Fruit fly (Drosophila melanogaster) whole organism, embryonic: ENCODE data around the gene fmt.
A peak's percentile ranks its signal among the peaks of the same experiment; 100 is the strongest.

Experiments used
- Aef1 ChIP-seq: fragments of 200-800 bp; sonication (Bioruptor generic); IDR thresholded peaks from 3 replicates; pipeline ENCODE4 v1.3.6; 2022; ENCODE audit warnings: missing biosample characterization, missing genetic modification characterization
- BtbVII ChIP-seq: fragments of 200-800 bp; sonication (Bioruptor generic); optimal IDR thresholded peaks from 3 replicates; lab custom pipeline; 2017; ENCODE audit warnings: missing biosample characterization, mild to moderate bottlenecking, missing genetic modification characterization
- CG10979 ChIP-seq: fragments of 200-800 bp; sonication (Bioruptor generic); optimal IDR thresholded peaks from 2 replicates; lab custom pipeline; 2018; ENCODE audit warnings: missing biosample characterization, mild to moderate bottlenecking, missing genetic modification characterization, moderate library complexity
- CG17328 ChIP-seq: fragments of 200-800 bp; sonication (Bioruptor generic); IDR thresholded peaks from 2 replicates; pipeline ENCODE4 v1.3.6; 2022; ENCODE audit warnings: missing biosample characterization, missing genetic modification characterization
- CG17612 ChIP-seq: fragments of 200-800 bp; sonication (Bioruptor generic); IDR thresholded peaks from 2 replicates; pipeline ENCODE4 v1.3.6; 2022; ENCODE audit warnings: missing biosample characterization, missing genetic modification characterization
- CG18011 ChIP-seq: fragments of 200-800 bp; sonication (Bioruptor generic); optimal IDR thresholded peaks from 2 replicates; lab custom pipeline; 2017; ENCODE audit warnings: missing biosample characterization, missing genetic modification characterization, mild to moderate bottlenecking, moderate library complexity, missing genotype
- CG2116 ChIP-seq: fragments of 200-800 bp; sonication (Bioruptor generic); optimal IDR thresholded peaks from 3 replicates; lab custom pipeline; 2018; ENCODE audit warnings: missing biosample characterization, mild to moderate bottlenecking, missing genetic modification characterization
- CG2202 ChIP-seq: fragments of 200-800 bp; sonication (Bioruptor generic); optimal IDR thresholded peaks from 2 replicates; lab custom pipeline; 2018; ENCODE audit warnings: missing biosample characterization, mild to moderate bottlenecking, missing genetic modification characterization
- CG33213 ChIP-seq: fragments of 200-800 bp; sonication (Bioruptor generic); optimal IDR thresholded peaks from 3 replicates; lab custom pipeline; 2016; ENCODE audit warnings: missing biosample characterization, missing genetic modification characterization
- CG4404 ChIP-seq: fragments of 200-800 bp; sonication (Bioruptor generic); IDR thresholded peaks from 2 replicates; pipeline ENCODE4 v1.3.6; 2022; ENCODE audit warnings: missing biosample characterization, missing genetic modification characterization
- CG5180 ChIP-seq: fragments of 200-800 bp; sonication (Bioruptor generic); optimal IDR thresholded peaks from 3 replicates; lab custom pipeline; 2017; ENCODE audit warnings: missing biosample characterization, missing genetic modification characterization, mild to moderate bottlenecking, moderate library complexity, missing genetic modification reagents
- CG6254 ChIP-seq: fragments of 200-800 bp; sonication (Bioruptor generic); optimal IDR thresholded peaks from 3 replicates; lab custom pipeline; 2017; ENCODE audit warnings: mild to moderate bottlenecking, missing biosample characterization, missing genetic modification reagents, missing genetic modification characterization
- CG6654 ChIP-seq: fragments of 200-800 bp; sonication (Bioruptor generic); optimal IDR thresholded peaks from 2 replicates; lab custom pipeline; 2017; ENCODE audit warnings: missing biosample characterization, mild to moderate bottlenecking, missing genetic modification characterization
- CG7556 ChIP-seq: fragments of 200-800 bp; sonication (Bioruptor generic); optimal IDR thresholded peaks from 2 replicates; lab custom pipeline; 2017; ENCODE audit warnings: missing biosample characterization, mild to moderate bottlenecking, missing genetic modification characterization
- CG8388 ChIP-seq: fragments of 200-800 bp; sonication (Bioruptor generic); optimal IDR thresholded peaks from 2 replicates; lab custom pipeline; 2019; ENCODE audit warnings: missing biosample characterization, mild to moderate bottlenecking, missing genetic modification characterization, moderate library complexity
- CG8478 ChIP-seq: fragments of >200 bp; optimal IDR thresholded peaks from 2 replicates; lab custom pipeline; 2018
- E2f2 ChIP-seq: fragments of 200-800 bp; sonication (Bioruptor generic); IDR thresholded peaks from 2 replicates; pipeline ENCODE4 v1.3.6; 2022; ENCODE audit warnings: missing biosample characterization, missing genetic modification characterization
- Hey ChIP-seq: fragments of 200-800 bp; sonication (Bioruptor generic); optimal IDR thresholded peaks from 3 replicates; lab custom pipeline; 2018; ENCODE audit warnings: missing biosample characterization, mild to moderate bottlenecking, missing genetic modification characterization
- Hmx ChIP-seq: fragments of 200-800 bp; sonication (Bioruptor generic); optimal IDR thresholded peaks from 2 replicates; lab custom pipeline; 2016; ENCODE audit warnings: missing biosample characterization, missing genetic modification characterization
- Hr78 ChIP-seq, 2 experiments: fragments of 200-800 bp in 1 of 2; fragments of >200 bp in 1 of 2; sonication (Bioruptor generic) in 1 of 2; optimal IDR thresholded peaks; 2 replicates each; lab custom pipeline; 2017 to 2019; ENCODE audit warnings: missing biosample characterization in 2 of 2, missing genetic modification characterization in 2 of 2, mild to moderate bottlenecking in 1 of 2, moderate library complexity in 1 of 2
- Jarid2 ChIP-seq: fragments of 200-800 bp; sonication (Bioruptor generic); optimal IDR thresholded peaks from 3 replicates; lab custom pipeline; 2017; ENCODE audit warnings: mild to moderate bottlenecking, missing biosample characterization, missing genetic modification reagents, missing genetic modification characterization
- Kr ChIP-seq: fragments of 200-800 bp; sonication (Bioruptor generic); optimal IDR thresholded peaks from 2 replicates; lab custom pipeline; 2017; ENCODE audit warnings: missing biosample characterization, mild to moderate bottlenecking, missing genetic modification characterization
- Lpt ChIP-seq: fragments of >200 bp; optimal IDR thresholded peaks from 2 replicates; lab custom pipeline; 2018; ENCODE audit warnings: missing biosample characterization, missing genetic modification characterization
- Poxn ChIP-seq: fragments of 200-800 bp; sonication (Bioruptor generic); IDR thresholded peaks from 2 replicates; pipeline ENCODE4 v1.3.6; 2022; ENCODE audit warnings: missing biosample characterization, missing genetic modification characterization
- Rfx ChIP-seq: fragments of 200-800 bp; sonication (Bioruptor generic); IDR thresholded peaks from 2 replicates; pipeline ENCODE4 v1.3.6; 2022; ENCODE audit warnings: missing biosample characterization, missing genetic modification characterization
- Spps ChIP-seq: fragments of 200-800 bp; sonication (Bioruptor generic); optimal IDR thresholded peaks from 2 replicates; lab custom pipeline; 2018; ENCODE audit warnings: missing biosample characterization, mild to moderate bottlenecking, missing genetic modification characterization
- bcd ChIP-seq: fragments of 200-800 bp; sonication (Bioruptor generic); optimal IDR thresholded peaks from 2 replicates; lab custom pipeline; 2017; ENCODE audit warnings: missing biosample characterization, mild to moderate bottlenecking, missing genetic modification characterization
- ci ChIP-seq: fragments of 200-800 bp; sonication (Bioruptor generic); IDR thresholded peaks from 3 replicates; pipeline ENCODE4 v1.3.6; 2022; ENCODE audit warnings: missing biosample characterization, missing genetic modification characterization
- crp ChIP-seq, 2 experiments: fragments of 200-800 bp; sonication (Bioruptor generic); optimal IDR thresholded peaks; 2 replicates in 1 of 2; 3 replicates in 1 of 2; lab custom pipeline; 2017; ENCODE audit warnings: missing biosample characterization in 2 of 2, missing genetic modification characterization in 2 of 2, mild to moderate bottlenecking in 1 of 2, moderate library complexity in 1 of 2
- dan ChIP-seq: fragments of 200-800 bp; sonication (Bioruptor generic); IDR thresholded peaks from 2 replicates; pipeline ENCODE4 v1.3.6; 2022; ENCODE audit warnings: missing biosample characterization, missing genetic modification characterization
- en ChIP-seq: fragments of 200-800 bp; sonication (Bioruptor generic); optimal IDR thresholded peaks from 2 replicates; lab custom pipeline; 2016; ENCODE audit warnings: missing biosample characterization, missing genetic modification characterization
- fd3F ChIP-seq: fragments of 200-800 bp; sonication (Bioruptor generic); optimal IDR thresholded peaks from 2 replicates; lab custom pipeline; 2018; ENCODE audit warnings: missing biosample characterization, mild to moderate bottlenecking, missing genetic modification characterization, moderate library complexity
- fu2 ChIP-seq: fragments of 200-800 bp; sonication (Bioruptor generic); optimal IDR thresholded peaks from 2 replicates; lab custom pipeline; 2016; ENCODE audit warnings: missing biosample characterization, missing genetic modification characterization
- gfzf ChIP-seq: fragments of 200-800 bp; sonication (Bioruptor generic); optimal IDR thresholded peaks from 2 replicates; lab custom pipeline; 2016; ENCODE audit warnings: missing biosample characterization, mild to moderate bottlenecking, missing genetic modification characterization, moderate library complexity
- inv ChIP-seq: fragments of 200-800 bp; sonication (Bioruptor generic); IDR thresholded peaks from 2 replicates; pipeline ENCODE4 v1.3.6; 2022; ENCODE audit warnings: missing biosample characterization, missing genetic modification characterization; ENCODE audit not compliant: partially characterized antibody
- jumu ChIP-seq: fragments of 200-800 bp; sonication (Bioruptor generic); optimal IDR thresholded peaks from 3 replicates; lab custom pipeline; 2016; ENCODE audit warnings: missing biosample characterization, missing genetic modification characterization
- kni ChIP-seq: fragments of 200-800 bp; sonication (Bioruptor generic); optimal IDR thresholded peaks from 3 replicates; lab custom pipeline; 2017; ENCODE audit warnings: mild to moderate bottlenecking, missing biosample characterization, missing genetic modification reagents, missing genetic modification characterization
- lbe ChIP-seq: fragments of 200-800 bp; sonication (Bioruptor generic); optimal IDR thresholded peaks from 2 replicates; lab custom pipeline; 2016; ENCODE audit warnings: missing biosample characterization, mild to moderate bottlenecking, missing genetic modification characterization
- luna ChIP-seq: fragments of 200-800 bp; sonication (Bioruptor generic); optimal IDR thresholded peaks from 2 replicates; lab custom pipeline; 2016; ENCODE audit warnings: missing biosample characterization, missing genetic modification characterization
- mirr ChIP-seq: fragments of 200-800 bp; sonication (Bioruptor generic); optimal IDR thresholded peaks from 3 replicates; lab custom pipeline; 2018; ENCODE audit warnings: missing biosample characterization, mild to moderate bottlenecking, missing genetic modification characterization
- nerfin-1 ChIP-seq: fragments of 200-800 bp; sonication (Bioruptor generic); optimal IDR thresholded peaks from 3 replicates; lab custom pipeline; 2019; ENCODE audit warnings: missing biosample characterization, mild to moderate bottlenecking, missing genetic modification characterization, moderate library complexity
- psq ChIP-seq: fragments of 200-800 bp; sonication (Bioruptor generic); optimal IDR thresholded peaks from 2 replicates; lab custom pipeline; 2017; ENCODE audit warnings: missing biosample characterization, missing genetic modification characterization
- sna ChIP-seq: fragments of 200-800 bp; sonication (Bioruptor generic); IDR thresholded peaks from 2 replicates; pipeline ENCODE4 v1.3.6; 2022; ENCODE audit warnings: missing biosample characterization, missing genetic modification characterization; ENCODE audit not compliant: partially characterized antibody
- sug ChIP-seq: fragments of 200-800 bp; optimal IDR thresholded peaks from 2 replicates; lab custom pipeline; 2019; ENCODE audit warnings: missing biosample characterization, mild to moderate bottlenecking, missing genetic modification characterization, moderate library complexity
- tap ChIP-seq: fragments of 200-800 bp; optimal IDR thresholded peaks from 3 replicates; lab custom pipeline; 2019; ENCODE audit warnings: missing biosample characterization, mild to moderate bottlenecking, missing genetic modification characterization, moderate library complexity
- tna ChIP-seq: fragments of 200-800 bp; sonication (Bioruptor generic); IDR thresholded peaks from 2 replicates; pipeline ENCODE4 v1.3.6; 2022; ENCODE audit warnings: missing biosample characterization, missing genetic modification characterization; ENCODE audit not compliant: partially characterized antibody
- trh ChIP-seq: fragments of 200-800 bp; sonication (Bioruptor generic); optimal IDR thresholded peaks from 2 replicates; lab custom pipeline; 2016; ENCODE audit warnings: missing biosample characterization, missing genetic modification characterization
- twi ChIP-seq: fragments of 200-800 bp; optimal IDR thresholded peaks from 2 replicates; lab custom pipeline; 2019; ENCODE audit warnings: missing biosample characterization, mild to moderate bottlenecking, missing genetic modification characterization, moderate library complexity
- zf30C ChIP-seq: fragments of 200-800 bp; sonication (Bioruptor generic); optimal IDR thresholded peaks from 3 replicates; lab custom pipeline; 2018; ENCODE audit warnings: missing biosample characterization, mild to moderate bottlenecking, missing genetic modification characterization

The fmt gene

DNA sequence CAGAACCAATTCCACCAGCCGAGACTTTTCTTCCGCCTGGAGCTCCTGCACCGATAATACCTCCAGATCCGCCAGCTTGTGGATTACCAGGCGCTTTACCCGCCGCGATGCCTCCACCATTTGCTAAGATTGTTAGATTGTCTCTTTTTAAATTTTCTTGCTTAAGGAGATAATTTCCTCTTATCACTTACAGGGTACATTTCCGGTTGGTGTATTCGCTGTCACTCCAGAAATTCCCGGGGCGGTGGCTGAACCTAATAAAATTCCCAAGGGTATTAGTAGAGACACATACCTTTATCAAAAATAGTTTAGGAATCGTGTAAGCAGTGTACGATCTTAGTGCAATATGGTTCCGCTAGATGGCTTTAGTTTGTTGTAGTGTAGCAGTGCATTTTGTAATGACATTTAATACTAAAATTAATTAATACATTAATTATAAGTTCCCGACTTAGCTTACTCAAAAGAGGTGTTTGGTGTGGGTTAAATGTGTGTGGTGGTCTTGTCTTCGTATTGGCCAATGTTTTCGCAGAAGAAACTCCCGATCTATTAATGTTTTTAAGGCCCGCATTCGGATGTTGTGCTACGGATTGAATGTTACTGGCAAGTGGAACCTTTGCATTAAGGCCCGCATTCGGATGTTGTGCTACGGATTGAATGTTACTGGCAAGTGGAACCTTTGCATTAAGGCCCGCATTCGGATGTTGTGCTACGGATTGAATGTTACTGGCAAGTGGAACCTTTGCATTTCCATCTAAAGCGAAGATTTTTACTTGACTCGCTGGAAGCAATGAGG, 48.9 kb downstream of the fmt start (continued):
- TF ChIP-seq Lpt (GFP tag; lab: Kevin White, UChicago) (no peak), sna (GFP tag; lab: Robert Waterston, UW) (no peak; the same call in 1 of the 2 replicates), CG8478 (no peak), Aef1 (0 out of 3 replicates have a peak, but pooled peaks have one; percentile 14), lbe (GFP tag; lab: Kevin White, UChicago) (no peak), mirr (peak; percentile 84), CG18011 (GFP tag; lab: Kevin White, UChicago) (no peak), CG4404 (GFP tag; lab: Robert Waterston, UW) (no peak), Hr78 (GFP tag; optimal IDR thresholded peaks at IDR 0.05; lab: Kevin White, UChicago) (no peak), CG17612 (no peak), CG2202 (tag; lab: Kevin White, UChicago) (peak; percentile 59), CG6254 (GFP tag; lab: Kevin White, UChicago) (peak; percentile 99), Spps (tag; lab: Kevin White, UChicago) (peak; percentile 49), zf30C (GFP tag; lab: Kevin White, UChicago) (no peak), fd3F (GFP tag; lab: Kevin White, UChicago) (no peak), tna (GFP tag; lab: Robert Waterston, UW) (no peak), luna (GFP tag; lab: Kevin White, UChicago) (peak; percentile 81), jumu (GFP tag; lab: Kevin White, UChicago) (no peak), ci (GFP tag; lab: Robert Waterston, UW) (peak; percentile 98), fu2 (no peak), Rfx (GFP tag; lab: Robert Waterston, UW) (peak; percentile 91), BtbVII (GFP tag; lab: Kevin White, UChicago) (peak; percentile 85), CG6654 (peak; percentile 67), CG5180 (GFP tag; lab: Kevin White, UChicago) (peak; percentile 39), kni (peak; percentile 83), en (GFP tag; lab: Kevin White, UChicago) (peak; percentile 77), CG7556 (GFP tag; lab: Kevin White, UChicago) (peak; percentile 45), Hey (tag; lab: Kevin White, UChicago) (peak; percentile 43), CG2116 (GFP tag; lab: Kevin White, UChicago) (peak; percentile 65), trh (GFP tag; lab: Kevin White, UChicago) (peak; percentile 30), inv (no peak), Poxn (GFP tag; lab: Robert Waterston, UW) (no peak), CG10979 (tag; lab: Kevin White, UChicago) (peak; percentile 70), crp (GFP tag; optimal IDR thresholded peaks at IDR 0.05; lab: Kevin White, UChicago) (peak in 1 of 2 experiments; percentile 22), Hmx (GFP tag; lab: Kevin White, UChicago) (no peak), gfzf (peak; percentile 26), E2f2 (GFP tag; lab: Robert Waterston, UW) (peak; percentile 64), psq (GFP tag; lab: Kevin White, UChicago) (no peak), twi (tag; lab: Kevin White, UChicago) (no peak), CG17328 (GFP tag; lab: Robert Waterston, UW) (peak; percentile 89), Jarid2 (GFP tag; lab: Kevin White, UChicago) (peak; percentile 58), CG8388 (GFP tag; lab: Kevin White, UChicago) (peak; percentile 55), tap (tag; lab: Kevin White, UChicago) (peak; percentile 62), Kr (GFP tag; lab: Kevin White, UChicago) (no peak), sug (no peak), CG33213 (GFP tag; lab: Kevin White, UChicago) (peak; percentile 82), dan (no peak), bcd (GFP tag; lab: Kevin White, UChicago) (peak; percentile 89), nerfin-1 (peak; percentile 72)
